Worm (Caenorhabditis elegans) whole organism, L4/young adult: Measurements from ENCODE around the gene F35E12.2.

Experiments
- W03F9.2 ChIP-seq: fragments of 150-350 bp; optimal IDR thresholded peaks from 2 replicates; lab custom pipeline; 2014; ENCODE audit warnings: missing biosample characterization, missing genetic modification characterization
- him-1 ChIP-seq: sonication (generic microtip); optimal IDR thresholded peaks from 2 replicates; lab custom pipeline; 2016; ENCODE audit warnings: missing genotype, missing genetic modification reagents, missing genetic modification characterization, missing compliant biosample characterization

ce11 chrV:13762426-13763127 lies 37.9 kb upstream of the F35E12.2 start, which contains the start of gene F20G2.6:
- TF ChIP-seq him-1 (tag; lab: Kevin White, UChicago) (no peak), W03F9.2 (no peak)
